Worm (Caenorhabditis elegans): ENCODE results near the gene C42C1.19.

Gene C42C1.19

ce11 chrIV:12270392-12270791, 12.1 kb upstream of the C42C1.19 start, which contains the start of gene C42C1.3:
Gene C42C1.3, minus strand, starts transcription at chrIV:12270492.
- no peak for TF ChIP-seq ztf-11 (tag; optimal IDR thresholded peaks at IDR 0.05)
- no peak for TF ChIP-seq lin-39 (tag; optimal IDR thresholded peaks at IDR 0.05)
- no peak for TF ChIP-seq nhr-21 (tag; optimal IDR thresholded peaks at IDR 0.05)
- no peak for TF ChIP-seq nhr-23 (tag; optimal IDR thresholded peaks at IDR 0.05)
- TF ChIP-seq ama-1 (optimal IDR thresholded peaks at IDR 0.05), result no peak
- no peak for TF ChIP-seq fos-1 (tag; optimal IDR thresholded peaks at IDR 0.05)

ce11 chrIV:12274365-12274764, 8.2 kb upstream of the C42C1.19 start:
- TF ChIP-seq mab-5 (tag; optimal IDR thresholded peaks at IDR 0.05), result no peak
- no peak for TF ChIP-seq nhr-6 (tag; optimal IDR thresholded peaks at IDR 0.05)
- no peak for TF ChIP-seq lin-11 (tag; optimal IDR thresholded peaks at IDR 0.05)
- TF ChIP-seq nhr-129 (tag; optimal IDR thresholded peaks at IDR 0.05), result peak; percentile 22
- peak; percentile 5 for TF ChIP-seq gmeb-1 (tag; optimal IDR thresholded peaks at IDR 0.05)

- TF ChIP-seq zag-1 (tag; optimal IDR thresholded peaks at IDR 0.05), result no peak
- TF ChIP-seq lin-39 (tag; optimal IDR thresholded peaks at IDR 0.05), result no peak
- no peak for TF ChIP-seq crh-2 (tag; optimal IDR thresholded peaks at IDR 0.05)
Observed at ce11 chrIV:12275892-12276291, 6.6 kb upstream of the C42C1.19 start, which contains the start of gene vps-8. Gene vps-8, minus strand, starts transcription at chrIV:12275992.

ce11 chrIV:12278507-12278906, 4.0 kb upstream of the C42C1.19 start, which contains the start of the genes tag-335 and vkmt-1:
Gene tag-335, minus strand, starts transcription at chrIV:12278594.
Gene vkmt-1, plus strand, starts transcription at chrIV:12278725.
- TF ChIP-seq nhr-11 (tag; optimal IDR thresholded peaks at IDR 0.05) (no peak), dmd-4 (tag; optimal IDR thresholded peaks at IDR 0.05) (no peak), nhr-129 (tag; optimal IDR thresholded peaks at IDR 0.05) (peak; percentile 63), ama-1 (optimal IDR thresholded peaks at IDR 0.05) (no peak), ztf-1 (GFP tag; conservative IDR thresholded peaks at IDR 0.05) (no peak), ceh-82 (tag; optimal IDR thresholded peaks at IDR 0.05) (no peak), mab-5 (tag; optimal IDR thresholded peaks at IDR 0.05) (no peak), crh-2 (tag; optimal IDR thresholded peaks at IDR 0.05) (peak; percentile 18), alr-1 (tag; optimal IDR thresholded peaks at IDR 0.05) (no peak), nhr-10 (tag; optimal IDR thresholded peaks at IDR 0.05) (no peak), elt-1 (tag; optimal IDR thresholded peaks at IDR 0.05) (no peak), lsy-2 (tag; optimal IDR thresholded peaks at IDR 0.05) (peak in 1 of 2 experiments; percentile 68), nhr-23 (tag; optimal IDR thresholded peaks at IDR 0.05) (no peak)

ce11 chrIV:12279340-12279739, 3.2 kb upstream of the C42C1.19 start, which contains the start of gene ltah-1.1:
Gene ltah-1.1, plus strand, starts transcription at chrIV:12279622.
- TF ChIP-seq nhr-12 (tag; optimal IDR thresholded peaks at IDR 0.05) (no peak), ama-1 (optimal IDR thresholded peaks at IDR 0.05) (no peak), F13H6.1 (tag; optimal IDR thresholded peaks at IDR 0.05) (no peak), alr-1 (tag; optimal IDR thresholded peaks at IDR 0.05) (no peak), mbf-1 (tag; optimal IDR thresholded peaks at IDR 0.05) (no peak), blmp-1 (tag; optimal IDR thresholded peaks at IDR 0.05; ENCODE audit: insufficient read depth) (no peak), ceh-82 (tag; optimal IDR thresholded peaks at IDR 0.05) (no peak), aly-2 (tag; optimal IDR thresholded peaks at IDR 0.05) (no peak), nhr-129 (tag; optimal IDR thresholded peaks at IDR 0.05) (peak; percentile 20)

- TF ChIP-seq unc-39 (tag; optimal IDR thresholded peaks at IDR 0.05), result no peak
- peak; percentile 10 for TF ChIP-seq nhr-129 (tag; optimal IDR thresholded peaks at IDR 0.05)
Observed at ce11 chrIV:12282873-12283272, 334 bp downstream of the C42C1.19 start, which contains the start of gene hpo-12. Gene hpo-12, plus strand, starts transcription at chrIV:12283173.

ce11 chrIV:12287628-12288027, 5.1 kb downstream of the C42C1.19 start, which contains the start of gene erl-1:
Gene erl-1, plus strand, starts transcription at chrIV:12287928.
- no peak for TF ChIP-seq nhr-21 (tag; optimal IDR thresholded peaks at IDR 0.05)
- no peak for TF ChIP-seq fos-1 (tag; optimal IDR thresholded peaks at IDR 0.05)
- TF ChIP-seq ama-1 (optimal IDR thresholded peaks at IDR 0.05), result no peak
- no peak for TF ChIP-seq skn-1 (tag; optimal IDR thresholded peaks at IDR 0.05)
- TF ChIP-seq elt-1 (tag; optimal IDR thresholded peaks at IDR 0.05), result no peak
- no peak for TF ChIP-seq nhr-6 (tag; optimal IDR thresholded peaks at IDR 0.05)
- TF ChIP-seq alr-1 (tag; optimal IDR thresholded peaks at IDR 0.05), result no peak
- TF ChIP-seq nhr-11 (tag; optimal IDR thresholded peaks at IDR 0.05), result no peak
- no peak for TF ChIP-seq ztf-1 (GFP tag; conservative IDR thresholded peaks at IDR 0.05)
- TF ChIP-seq mdl-1 (tag; optimal IDR thresholded peaks at IDR 0.05), result no peak
- TF ChIP-seq sma-9 (GFP tag; optimal IDR thresholded peaks at IDR 0.05), result no peak
- TF ChIP-seq sma-9 (tag; optimal IDR thresholded peaks at IDR 0.05), result no peak
- no peak for TF ChIP-seq ceh-16 (tag; optimal IDR thresholded peaks at IDR 0.05)

Measured in whole organism, L2 larva.